Worm (Caenorhabditis elegans): Measurements from ENCODE around the gene clpp-1.
A peak's percentile ranks its signal among the peaks of the same experiment; 100 is the strongest.

Gene clpp-1

ce11 chrII:10321410-10321809, 18.8 kb upstream of the clpp-1 start, which contains the start of gene idpp-4:
idpp-4 (plus strand) TSS chrII:10321460.
- no peak for TF ChIP-seq B0310.2 (tag; optimal IDR thresholded peaks at IDR 0.05)
- no peak for TF ChIP-seq ama-1 (optimal IDR thresholded peaks at IDR 0.05)
- TF ChIP-seq ceh-36 (tag; optimal IDR thresholded peaks at IDR 0.05): no peak
- TF ChIP-seq sea-1 (GFP tag; conservative IDR thresholded peaks at IDR 0.05): no peak
- no peak for TF ChIP-seq hnd-1 (tag; optimal IDR thresholded peaks at IDR 0.05)
- TF ChIP-seq ceh-13 (GFP tag; optimal IDR thresholded peaks at IDR 0.05): no peak

- no peak for TF ChIP-seq tbx-11 (GFP tag; IDR thresholded peaks at IDR 0.05)
- TF ChIP-seq flt-1 (GFP tag; IDR thresholded peaks at IDR 0.05): no peak
- no peak for TF ChIP-seq hmbx-1 (tag; optimal IDR thresholded peaks at IDR 0.05)
- no peak for TF ChIP-seq scrt-1 (GFP tag; IDR thresholded peaks at IDR 0.05)
- TF ChIP-seq ceh-13 (GFP tag; optimal IDR thresholded peaks at IDR 0.05): no peak
- TF ChIP-seq pes-1 (GFP tag; IDR thresholded peaks at IDR 0.05): no peak
- TF ChIP-seq ama-1 (optimal IDR thresholded peaks at IDR 0.05): no peak
- TF ChIP-seq ets-7 (tag; optimal IDR thresholded peaks at IDR 0.05): no peak
- no peak for TF ChIP-seq hnd-1 (tag; optimal IDR thresholded peaks at IDR 0.05)
- no peak for TF ChIP-seq aly-1 (tag; optimal IDR thresholded peaks at IDR 0.05)
- no peak for TF ChIP-seq ceh-36 (tag; optimal IDR thresholded peaks at IDR 0.05)
- no peak for TF ChIP-seq tra-4 (tag; optimal IDR thresholded peaks at IDR 0.05)
- TF ChIP-seq F13C5.2 (tag; optimal IDR thresholded peaks at IDR 0.05): no peak
- TF ChIP-seq B0310.2 (tag; optimal IDR thresholded peaks at IDR 0.05): no peak
- no peak for TF ChIP-seq hmg-4 (GFP tag; optimal IDR thresholded peaks at IDR 0.05)
Observed at ce11 chrII:10317007-10317406, 14.4 kb upstream of the clpp-1 start, which contains the start of gene M02G9.4. M02G9.4 (plus strand) TSS chrII:10317307.

- no peak for TF ChIP-seq ama-1 (optimal IDR thresholded peaks at IDR 0.05)
- no peak for TF ChIP-seq ets-7 (tag; optimal IDR thresholded peaks at IDR 0.05)
- TF ChIP-seq ceh-13 (GFP tag; optimal IDR thresholded peaks at IDR 0.05): no peak
- no peak for TF ChIP-seq aly-1 (tag; optimal IDR thresholded peaks at IDR 0.05)
- TF ChIP-seq hnd-1 (tag; optimal IDR thresholded peaks at IDR 0.05): no peak
- TF ChIP-seq ceh-36 (tag; optimal IDR thresholded peaks at IDR 0.05): no peak
Observed at ce11 chrII:10316119-10316518, 13.5 kb upstream of the clpp-1 start, which contains the start of gene gcy-5. gcy-5 (minus strand) TSS chrII:10316219.

ce11 chrII:10315252-10315651, 12.6 kb upstream of the clpp-1 start, which contains the start of gene idpp-8:
idpp-8 (plus strand) TSS chrII:10315552.
- TF ChIP-seq tra-4 (tag; optimal IDR thresholded peaks at IDR 0.05): no peak
- TF ChIP-seq ceh-36 (tag; optimal IDR thresholded peaks at IDR 0.05): no peak
- TF ChIP-seq ets-7 (tag; optimal IDR thresholded peaks at IDR 0.05): no peak
- no peak for TF ChIP-seq hmg-4 (GFP tag; optimal IDR thresholded peaks at IDR 0.05)
- no peak for TF ChIP-seq flt-1 (GFP tag; IDR thresholded peaks at IDR 0.05)
- no peak for TF ChIP-seq hnd-1 (tag; optimal IDR thresholded peaks at IDR 0.05)
- TF ChIP-seq sea-1 (GFP tag; conservative IDR thresholded peaks at IDR 0.05): no peak
- no peak for TF ChIP-seq hmbx-1 (tag; optimal IDR thresholded peaks at IDR 0.05)
- no peak for TF ChIP-seq B0310.2 (tag; optimal IDR thresholded peaks at IDR 0.05)
- no peak for TF ChIP-seq ama-1 (optimal IDR thresholded peaks at IDR 0.05)
- TF ChIP-seq pes-1 (GFP tag; IDR thresholded peaks at IDR 0.05): no peak
- no peak for TF ChIP-seq ceh-13 (GFP tag; optimal IDR thresholded peaks at IDR 0.05)

ce11 chrII:10311973-10312372, 9.3 kb upstream of the clpp-1 start, which contains the start of gene srlf-34:
srlf-34 (plus strand) TSS chrII:10312293.
- TF ChIP-seq hmg-4 (GFP tag; optimal IDR thresholded peaks at IDR 0.05): no peak
- no peak for TF ChIP-seq tbx-11 (GFP tag; IDR thresholded peaks at IDR 0.05)

ce11 chrII:10309337-10309736, 6.7 kb upstream of the clpp-1 start, which contains the start of gene ZK970.8:
ZK970.8 (plus strand) TSS chrII:10309637.
- TF ChIP-seq hnd-1 (tag; optimal IDR thresholded peaks at IDR 0.05) (no peak), hmg-4 (GFP tag; optimal IDR thresholded peaks at IDR 0.05) (no peak), ets-7 (tag; optimal IDR thresholded peaks at IDR 0.05) (no peak)

- TF ChIP-seq aly-1 (tag; optimal IDR thresholded peaks at IDR 0.05) (no peak), B0310.2 (tag; optimal IDR thresholded peaks at IDR 0.05) (no peak), hnd-1 (tag; optimal IDR thresholded peaks at IDR 0.05) (no peak)
Observed at ce11 chrII:10308726-10309125, 6.1 kb upstream of the clpp-1 start, which contains the start of gene gcy-4. gcy-4 (minus strand) TSS chrII:10308826.

- TF ChIP-seq scrt-1 (GFP tag; IDR thresholded peaks at IDR 0.05): 0 out of 2 replicates have a peak, but pooled peaks have one; percentile 56
Observed at ce11 chrII:10304736-10305135, 2.1 kb upstream of the clpp-1 start.

ce11 chrII:10303663-10304115, 1.0 kb upstream of the clpp-1 start, which contains the start of gene vha-9:
vha-9 (minus strand) TSS chrII:10303713.
- TF ChIP-seq F13C5.2 (tag; optimal IDR thresholded peaks at IDR 0.05) (peak; percentile 36), ceh-13 (GFP tag; optimal IDR thresholded peaks at IDR 0.05) (no peak), pes-1 (GFP tag; IDR thresholded peaks at IDR 0.05) (no peak; the same call in 1 of the 2 replicates), tra-4 (tag; optimal IDR thresholded peaks at IDR 0.05) (no peak), ama-1 (optimal IDR thresholded peaks at IDR 0.05) (no peak), flt-1 (GFP tag; IDR thresholded peaks at IDR 0.05) (no peak), sea-1 (GFP tag; conservative IDR thresholded peaks at IDR 0.05) (no peak), hnd-1 (tag; optimal IDR thresholded peaks at IDR 0.05) (no peak), aly-1 (tag; optimal IDR thresholded peaks at IDR 0.05) (no peak), hmg-4 (GFP tag; optimal IDR thresholded peaks at IDR 0.05) (peak; percentile 43), ets-7 (tag; optimal IDR thresholded peaks at IDR 0.05) (no peak), B0310.2 (tag; optimal IDR thresholded peaks at IDR 0.05) (no peak), ceh-36 (tag; optimal IDR thresholded peaks at IDR 0.05) (peak; percentile 67), tbx-37 (GFP tag; conservative IDR thresholded peaks at IDR 0.05) (no peak), scrt-1 (GFP tag; IDR thresholded peaks at IDR 0.05) (peak; percentile 29; the same call in 1 of the 2 replicates)

Measured in whole organism, early embryonic.